Worm (Caenorhabditis elegans) whole organism, L1 larva: ENCODE data around the gene F56A8.8.
A peak's percentile ranks its signal among the peaks of the same experiment; 100 is the strongest.

Experiments used
- C34B4.2 ChIP-seq: sonication (generic microtip); optimal IDR thresholded peaks from 2 replicates; lab custom pipeline; 2017; ENCODE audit warnings: mild to moderate bottlenecking, missing genetic modification characterization, missing compliant biosample characterization
- aha-1 ChIP-seq: fragments of 150-350 bp; optimal IDR thresholded peaks from 2 replicates; lab custom pipeline; 2014; ENCODE audit warnings: missing biosample characterization, missing genetic modification characterization
- alr-1 ChIP-seq: fragments of 200-800 bp; sonication (Bioruptor generic); optimal IDR thresholded peaks from 2 replicates; lab custom pipeline; 2018; ENCODE audit warnings: borderline replicate concordance, mild to moderate bottlenecking, missing genetic modification characterization, missing compliant biosample characterization
- aly-2 ChIP-seq: fragments of 150-350 bp; optimal IDR thresholded peaks from 2 replicates; lab custom pipeline; 2014; ENCODE audit warnings: missing biosample characterization, missing genetic modification characterization
- ceh-63 ChIP-seq: fragments of 200-800 bp; sonication (Bioruptor generic); optimal IDR thresholded peaks from 2 replicates; lab custom pipeline; 2018; ENCODE audit warnings: mild to moderate bottlenecking, missing genetic modification characterization, missing compliant biosample characterization
- ceh-82 ChIP-seq, 3 experiments: fragments of 150-350 bp in 1 of 3; sonication (generic microtip) in 2 of 3; optimal IDR thresholded peaks; 2 replicates each; lab custom pipeline; 2014 to 2017; ENCODE audit warnings: missing biosample characterization in 3 of 3, missing genetic modification characterization in 3 of 3
- efl-1 ChIP-seq, 4 experiments: fragments of 150-350 bp; optimal IDR thresholded peaks in 3 of 4; peaks in 1 of 4; 1 replicate in 1 of 4; 2 replicates in 3 of 4; lab custom pipeline; 2014; ENCODE audit warnings: missing biosample characterization in 2 of 4, missing genetic modification characterization in 2 of 4, missing genetic modification reagents in 2 of 4
- egl-27 ChIP-seq, 2 experiments: fragments of 150-350 bp in 1 of 2; sonication (generic microtip); optimal IDR thresholded peaks; 3 replicates each; lab custom pipeline; 2017 to 2018; ENCODE audit warnings: missing biosample characterization in 2 of 2, missing genetic modification characterization in 2 of 2, missing genetic modification reagents in 2 of 2
- elt-2 ChIP-seq: sonication (generic microtip); optimal IDR thresholded peaks from 2 replicates; lab custom pipeline; 2016; ENCODE audit warnings: missing genetic modification characterization, mild to moderate bottlenecking, inconsistent platforms, missing compliant biosample characterization, missing genetic modification reagents
- elt-3 ChIP-seq, 6 experiments: fragments of 150-350 bp in 1 of 6; sonication (generic microtip); optimal IDR thresholded peaks; 2 replicates each; lab custom pipeline; 2017 to 2018; ENCODE audit warnings: missing biosample characterization in 6 of 6, missing genetic modification characterization in 6 of 6, inconsistent platforms in 1 of 6
- grh-1 ChIP-seq: fragments of 200-800 bp; sonication (Bioruptor generic); IDR thresholded peaks from 2 replicates; pipeline ENCODE4 v1.3.6; 2022; ENCODE audit warnings: missing genetic modification reagents, missing genetic modification characterization, missing compliant biosample characterization
- hlh-17 ChIP-seq: fragments of 200-800 bp; sonication (Bioruptor generic); optimal IDR thresholded peaks from 2 replicates; lab custom pipeline; 2018; ENCODE audit warnings: missing genetic modification characterization, mild to moderate bottlenecking, missing compliant biosample characterization, moderate library complexity, borderline replicate concordance
- irx-1 ChIP-seq: sonication (generic microtip); optimal IDR thresholded peaks from 2 replicates; lab custom pipeline; 2016; ENCODE audit warnings: missing genetic modification characterization, missing compliant biosample characterization
- isw-1 ChIP-seq: fragments of 200-800 bp; sonication (Bioruptor generic); IDR thresholded peaks from 2 replicates; pipeline ENCODE4 v1.3.6; 2022; ENCODE audit warnings: missing genetic modification characterization, missing compliant biosample characterization
- lin-13 ChIP-seq: fragments of 150-350 bp; optimal IDR thresholded peaks from 2 replicates; lab custom pipeline; 2014; ENCODE audit warnings: missing biosample characterization, missing genetic modification reagents, missing genetic modification characterization
- lin-14 ChIP-seq: fragments of 200-800 bp; sonication (Bioruptor generic); optimal IDR thresholded peaks from 2 replicates; lab custom pipeline; 2018; ENCODE audit warnings: mild to moderate bottlenecking, missing genetic modification characterization, moderate library complexity, missing compliant biosample characterization
- lin-15B ChIP-seq: fragments of 150-350 bp; sonication (generic microtip); optimal IDR thresholded peaks from 3 replicates; lab custom pipeline; 2014; ENCODE audit warnings: missing biosample characterization, missing genetic modification characterization
- mab-9 ChIP-seq: fragments of 200-800 bp; sonication (Bioruptor generic); IDR thresholded peaks from 2 replicates; pipeline ENCODE4 v1.3.6; 2022; ENCODE audit warnings: missing genetic modification reagents, missing genetic modification characterization, missing compliant biosample characterization
- mef-2 ChIP-seq: fragments of 150-350 bp; optimal IDR thresholded peaks from 2 replicates; lab custom pipeline; 2014; ENCODE audit warnings: missing biosample characterization, missing genetic modification characterization
- nhr-11 ChIP-seq: fragments of 150-350 bp; optimal IDR thresholded peaks from 2 replicates; lab custom pipeline; 2014; ENCODE audit warnings: missing biosample characterization, missing genetic modification characterization
- nhr-12 ChIP-seq: sonication (generic microtip); optimal IDR thresholded peaks from 2 replicates; lab custom pipeline; 2017; ENCODE audit warnings: missing biosample characterization, missing genetic modification characterization
- nhr-71 ChIP-seq: sonication (generic microtip); optimal IDR thresholded peaks from 2 replicates; lab custom pipeline; 2016; ENCODE audit warnings: mild to moderate bottlenecking, missing genetic modification characterization, moderate library complexity, missing compliant biosample characterization
- nhr-77 ChIP-seq: fragments of 150-350 bp; optimal IDR thresholded peaks from 2 replicates; lab custom pipeline; 2014; ENCODE audit warnings: missing biosample characterization, missing genetic modification characterization
- nhr-85 ChIP-seq: sonication (generic microtip); peaks from one replicate; lab custom pipeline; 2016; ENCODE audit warnings: missing genetic modification characterization, inconsistent platforms, missing compliant biosample characterization
- nhr-90 ChIP-seq: sonication (generic microtip); optimal IDR thresholded peaks from 2 replicates; lab custom pipeline; 2016; ENCODE audit warnings: mild to moderate bottlenecking, missing genetic modification characterization, missing compliant biosample characterization; ENCODE audit not compliant: poor library complexity
- pax-3 ChIP-seq: fragments of 200-800 bp; sonication (Bioruptor generic); optimal IDR thresholded peaks from 2 replicates; lab custom pipeline; 2018; ENCODE audit warnings: mild to moderate bottlenecking, missing genetic modification characterization, moderate library complexity, missing compliant biosample characterization
- snu-23 ChIP-seq: sonication (generic microtip); optimal IDR thresholded peaks from 2 replicates; lab custom pipeline; 2016; ENCODE audit warnings: missing genetic modification characterization, missing compliant biosample characterization
- sptf-1 ChIP-seq: fragments of 150-350 bp; optimal IDR thresholded peaks from 2 replicates; lab custom pipeline; 2014; ENCODE audit warnings: missing biosample characterization, missing genetic modification characterization
- tbx-2 ChIP-seq: sonication (generic microtip); optimal IDR thresholded peaks from 2 replicates; lab custom pipeline; 2016; ENCODE audit warnings: missing genetic modification characterization, missing compliant biosample characterization
- tlp-1 ChIP-seq: fragments of 150-350 bp; optimal IDR thresholded peaks from 2 replicates; lab custom pipeline; 2014; ENCODE audit warnings: missing biosample characterization, missing genetic modification characterization
- unc-30 ChIP-seq: sonication (generic microtip); optimal IDR thresholded peaks from 2 replicates; lab custom pipeline; 2017; ENCODE audit warnings: missing biosample characterization, missing genetic modification characterization
- vab-15 ChIP-seq: sonication (generic microtip); optimal IDR thresholded peaks from 2 replicates; lab custom pipeline; 2017; ENCODE audit warnings: missing genotype, mild to moderate bottlenecking, missing genetic modification characterization, missing compliant biosample characterization
- ztf-4 ChIP-seq: fragments of 150-350 bp; optimal IDR thresholded peaks from 2 replicates; lab custom pipeline; 2014; ENCODE audit warnings: missing biosample characterization, missing genetic modification characterization

The F56A8.8 gene

ce11 chrIII:13285421-13285820 lies at the start of gene F56A8.8:
Gene F56A8.8 (plus strand): TSS chrIII:13285721.
- TF ChIP-seq efl-1 (optimal IDR thresholded peaks at IDR 0.05; lab: Kevin White, UChicago) (no peak), efl-1 (GFP tag; optimal IDR thresholded peaks at IDR 0.05 in 1 of 2; lab: Kevin White, UChicago) (peak in 1 of 2 experiments; percentile 16), grh-1 (GFP tag; lab: Robert Waterston, UW) (0 out of 2 replicates have a peak, but pooled peaks have one; percentile 17), ceh-82 (tag; optimal IDR thresholded peaks at IDR 0.05; lab: Kevin White, UChicago) (no peak)

- TF ChIP-seq mab-9 (GFP tag; lab: Robert Waterston, UW) = peak; percentile 21; the same call in 1 of the 2 replicates
These were observed 40.2 kb upstream of the F56A8.8 start, which contains the start of gene Y43F4A.4 for ce11 chrIII:13245281-13245680. Gene Y43F4A.4 (plus strand): TSS chrIII:13245581.

ce11 chrIII:13246265-13246664 lies 39.3 kb upstream of the F56A8.8 start, which contains the start of gene anoh-1:
Gene anoh-1 (plus strand): TSS chrIII:13246565.
- TF ChIP-seq lin-15B = no peak
- TF ChIP-seq mef-2 = no peak
- TF ChIP-seq nhr-90 = no peak
- TF ChIP-seq nhr-85 = no peak
- no peak for TF ChIP-seq nhr-77 (tag; lab: Kevin White, UChicago)
- TF ChIP-seq aly-2 (tag; lab: Kevin White, UChicago) = no peak
- no peak for TF ChIP-seq elt-2 (tag; lab: Kevin White, UChicago)
- TF ChIP-seq ztf-4 (tag; lab: Kevin White, UChicago) = no peak
- no peak for TF ChIP-seq snu-23 (GFP tag; lab: Kevin White, UChicago)
- TF ChIP-seq lin-13 = no peak
- no peak for TF ChIP-seq aha-1 (tag; lab: Kevin White, UChicago)
- TF ChIP-seq tlp-1 (tag; lab: Kevin White, UChicago) = no peak
- no peak for TF ChIP-seq lin-14 (GFP tag; lab: Kevin White, UChicago)
- no peak for TF ChIP-seq nhr-71
- TF ChIP-seq, all 84 proteins: peak for 0

ce11 chrIII:13254178-13254725 lies 31.3 kb upstream of the F56A8.8 start, which contains the start of gene F56A8.9:
Gene F56A8.9 (plus strand): TSS chrIII:13254675.
- TF ChIP-seq ztf-4 (tag; lab: Kevin White, UChicago) (no peak), elt-3 (tag; optimal IDR thresholded peaks at IDR 0.05; lab: Kevin White, UChicago) (no peak), sptf-1 (no peak), tbx-2 (tag; lab: Kevin White, UChicago) (no peak), nhr-11 (tag; lab: Kevin White, UChicago) (no peak), C34B4.2 (tag; lab: Kevin White, UChicago) (no peak), efl-1 (optimal IDR thresholded peaks at IDR 0.05; lab: Kevin White, UChicago) (no peak), efl-1 (GFP tag; optimal IDR thresholded peaks at IDR 0.05 in 1 of 2; lab: Kevin White, UChicago) (no peak), vab-15 (no peak), irx-1 (tag; lab: Kevin White, UChicago) (no peak), nhr-12 (no peak), isw-1 (GFP tag; lab: Robert Waterston, UW) (no peak), alr-1 (tag; lab: Kevin White, UChicago) (no peak), pax-3 (tag; lab: Kevin White, UChicago) (no peak), ceh-63 (GFP tag; lab: Kevin White, UChicago) (no peak), unc-30 (tag; lab: Kevin White, UChicago) (no peak), egl-27 (tag; optimal IDR thresholded peaks at IDR 0.05; lab: Kevin White, UChicago) (no peak), hlh-17 (GFP tag; lab: Kevin White, UChicago) (no peak), ceh-82 (tag; optimal IDR thresholded peaks at IDR 0.05; lab: Kevin White, UChicago) (no peak), grh-1 (GFP tag; lab: Robert Waterston, UW) (no peak)
